Fruit fly (Drosophila melanogaster) whole organism, embryonic: ENCODE data around the gene Glut3.

Source experiments
- Abd-B ChIP-seq: fragments of 200-800 bp; sonication (Bioruptor generic); optimal IDR thresholded peaks from 2 replicates; lab custom pipeline; 2018; ENCODE audit warnings: missing biosample characterization, mild to moderate bottlenecking, missing genetic modification characterization, moderate library complexity
- Bgb ChIP-seq: fragments of 200-800 bp; sonication (Bioruptor generic); IDR thresholded peaks from 2 replicates; pipeline ENCODE4 v1.3.6; 2022; ENCODE audit warnings: missing biosample characterization, missing genetic modification characterization; ENCODE audit not compliant: partially characterized antibody
- Blimp-1 ChIP-seq: fragments of 200-800 bp; sonication (Bioruptor generic); optimal IDR thresholded peaks from 3 replicates; lab custom pipeline; 2018; ENCODE audit warnings: missing biosample characterization, missing genetic modification characterization, mild to moderate bottlenecking, moderate library complexity, missing genetic modification reagents
- CG10147 ChIP-seq: fragments of 200-800 bp; sonication (Bioruptor generic); optimal IDR thresholded peaks from 2 replicates; lab custom pipeline; 2019; ENCODE audit warnings: missing biosample characterization, mild to moderate bottlenecking, missing genetic modification characterization, moderate library complexity
- CG10321 ChIP-seq: fragments of 200-800 bp; sonication (Bioruptor generic); IDR thresholded peaks from 2 replicates; pipeline ENCODE4 v1.3.6; 2022; ENCODE audit warnings: missing biosample characterization, missing genetic modification characterization
- CG10565 ChIP-seq: fragments of 200-800 bp; sonication (Bioruptor generic); optimal IDR thresholded peaks from 3 replicates; lab custom pipeline; 2016; ENCODE audit warnings: missing biosample characterization, mild to moderate bottlenecking, missing genetic modification characterization
- CG14667 ChIP-seq: fragments of 200-800 bp; sonication (Bioruptor generic); IDR thresholded peaks from 2 replicates; pipeline ENCODE4 v1.3.6; 2022; ENCODE audit warnings: missing biosample characterization, missing genetic modification characterization
- CG15073 ChIP-seq: fragments of 200-800 bp; sonication (Bioruptor generic); optimal IDR thresholded peaks from 2 replicates; lab custom pipeline; 2016; ENCODE audit warnings: missing biosample characterization, missing genetic modification characterization
- CG15269 ChIP-seq: fragments of 200-800 bp; sonication (Bioruptor generic); optimal IDR thresholded peaks from 2 replicates; lab custom pipeline; 2018; ENCODE audit warnings: missing biosample characterization, mild to moderate bottlenecking, missing genetic modification characterization, moderate library complexity
- CG15479 ChIP-seq: fragments of 200-800 bp; sonication (Bioruptor generic); optimal IDR thresholded peaks from 3 replicates; lab custom pipeline; 2019; ENCODE audit warnings: missing biosample characterization, mild to moderate bottlenecking, missing genetic modification characterization, moderate library complexity
- CG1832 ChIP-seq: fragments of 200-800 bp; sonication (Bioruptor generic); optimal IDR thresholded peaks from 2 replicates; lab custom pipeline; 2017; ENCODE audit warnings: missing biosample characterization, mild to moderate bottlenecking, missing genetic modification characterization, inconsistent platforms
- CG2120 ChIP-seq: fragments of 200-800 bp; sonication (Bioruptor generic); optimal IDR thresholded peaks from 3 replicates; lab custom pipeline; 2016; ENCODE audit warnings: missing biosample characterization, missing genetic modification characterization
- CG30403 ChIP-seq: fragments of 200-800 bp; sonication (Bioruptor generic); optimal IDR thresholded peaks from 3 replicates; lab custom pipeline; 2016; ENCODE audit warnings: missing biosample characterization, missing genetic modification characterization
- CG4424 ChIP-seq: fragments of 200-800 bp; sonication (Bioruptor generic); optimal IDR thresholded peaks from 3 replicates; lab custom pipeline; 2016; ENCODE audit warnings: missing biosample characterization, missing genetic modification characterization
- CG5953 ChIP-seq: fragments of 200-800 bp; sonication (Bioruptor generic); IDR thresholded peaks from 2 replicates; pipeline ENCODE4 v1.3.6; 2022; ENCODE audit warnings: missing biosample characterization, missing genetic modification characterization
- CG7271 ChIP-seq: fragments of 200-800 bp; sonication (Bioruptor generic); optimal IDR thresholded peaks from 2 replicates; lab custom pipeline; 2018; ENCODE audit warnings: missing biosample characterization, mild to moderate bottlenecking, missing genetic modification characterization, moderate library complexity
- CkIIα-i1 ChIP-seq: fragments of 200-800 bp; sonication (Bioruptor generic); IDR thresholded peaks from 2 replicates; pipeline ENCODE4 v1.3.6; 2022; ENCODE audit warnings: missing biosample characterization, missing genetic modification characterization
- Dip2 ChIP-seq: fragments of 200-800 bp; sonication (Bioruptor generic); IDR thresholded peaks from 2 replicates; pipeline ENCODE4 v1.3.6; 2022; ENCODE audit warnings: missing biosample characterization, missing genetic modification characterization
- Ets65A ChIP-seq: fragments of 200-800 bp; sonication (Bioruptor generic); peaks from one replicate; lab custom pipeline; 2016; ENCODE audit warnings: missing biosample characterization, missing genetic modification characterization
- HmgZ ChIP-seq: fragments of 200-800 bp; sonication (Bioruptor generic); optimal IDR thresholded peaks from 2 replicates; lab custom pipeline; 2018; ENCODE audit warnings: missing biosample characterization, mild to moderate bottlenecking, missing genetic modification characterization
- Mes4 ChIP-seq: fragments of 200-800 bp; sonication (Bioruptor generic); optimal IDR thresholded peaks from 2 replicates; lab custom pipeline; 2016; ENCODE audit warnings: missing biosample characterization, missing genetic modification characterization
- NK7.1 ChIP-seq: fragments of 200-800 bp; sonication (Bioruptor generic); optimal IDR thresholded peaks from 3 replicates; lab custom pipeline; 2016; ENCODE audit warnings: missing biosample characterization, missing genetic modification characterization
- Scr ChIP-seq: fragments of 200-800 bp; sonication (Bioruptor generic); IDR thresholded peaks from 2 replicates; pipeline ENCODE4 v1.3.6; 2022; ENCODE audit warnings: missing biosample characterization, missing genetic modification characterization; ENCODE audit not compliant: partially characterized antibody
- Six4 ChIP-seq: fragments of 200-800 bp; sonication (Bioruptor generic); optimal IDR thresholded peaks from 2 replicates; lab custom pipeline; 2016; ENCODE audit warnings: missing biosample characterization, missing genetic modification characterization
- Sox100B ChIP-seq: fragments of 200-800 bp; sonication (Bioruptor generic); optimal IDR thresholded peaks from 3 replicates; lab custom pipeline; 2018; ENCODE audit warnings: missing biosample characterization, mild to moderate bottlenecking, missing genetic modification characterization
- Vsx1 ChIP-seq: fragments of 200-800 bp; sonication (Bioruptor generic); optimal IDR thresholded peaks from 2 replicates; lab custom pipeline; 2017; ENCODE audit warnings: missing biosample characterization, mild to moderate bottlenecking, missing genetic modification characterization, missing genetic modification reagents
- abd-A ChIP-seq: fragments of 200-800 bp; sonication (Bioruptor generic); optimal IDR thresholded peaks from 3 replicates; lab custom pipeline; 2019; ENCODE audit warnings: missing biosample characterization, mild to moderate bottlenecking, missing genetic modification characterization, moderate library complexity
- ara ChIP-seq: fragments of 200-800 bp; sonication (Bioruptor generic); IDR thresholded peaks from 2 replicates; pipeline ENCODE4 v1.3.6; 2022; ENCODE audit warnings: missing biosample characterization, missing genetic modification characterization
- bab2 ChIP-seq: fragments of 200-800 bp; sonication (Bioruptor generic); optimal IDR thresholded peaks from 2 replicates; lab custom pipeline; 2016; ENCODE audit warnings: missing biosample characterization, missing genetic modification characterization
- cad ChIP-seq: fragments of >200 bp; optimal IDR thresholded peaks from 2 replicates; lab custom pipeline; 2017; ENCODE audit warnings: missing biosample characterization, missing genetic modification characterization
- danr ChIP-seq: fragments of 200-800 bp; sonication (Bioruptor generic); IDR thresholded peaks from 2 replicates; pipeline ENCODE4 v1.3.6; 2022; ENCODE audit warnings: missing biosample characterization, missing genetic modification characterization
- dpn ChIP-seq, 2 experiments: fragments of 200-800 bp; sonication (Bioruptor generic); optimal IDR thresholded peaks; 3 replicates each; lab custom pipeline; 2016; ENCODE audit warnings: missing biosample characterization in 2 of 2, missing genetic modification characterization in 2 of 2
- esg ChIP-seq: fragments of 200-800 bp; sonication (Bioruptor generic); conservative IDR thresholded peaks from 2 replicates; pipeline ENCODE4 v1.3.6; 2022; ENCODE audit warnings: missing biosample characterization, missing genetic modification characterization
- gfzf ChIP-seq: fragments of 200-800 bp; sonication (Bioruptor generic); optimal IDR thresholded peaks from 2 replicates; lab custom pipeline; 2016; ENCODE audit warnings: missing biosample characterization, mild to moderate bottlenecking, missing genetic modification characterization, moderate library complexity
- hb ChIP-seq: fragments of 200-800 bp; sonication (Bioruptor generic); IDR thresholded peaks from 3 replicates; pipeline ENCODE4 v1.3.6; 2022; ENCODE audit warnings: missing biosample characterization, missing genetic modification characterization; ENCODE audit not compliant: partially characterized antibody
- insv ChIP-seq, 2 experiments: fragments of 200-800 bp; sonication (Bioruptor generic); optimal IDR thresholded peaks; 3 replicates each; lab custom pipeline; 2016 to 2018; ENCODE audit warnings: missing biosample characterization in 2 of 2, missing genetic modification characterization in 2 of 2
- kni ChIP-seq: fragments of 200-800 bp; sonication (Bioruptor generic); optimal IDR thresholded peaks from 3 replicates; lab custom pipeline; 2017; ENCODE audit warnings: mild to moderate bottlenecking, missing biosample characterization, missing genetic modification reagents, missing genetic modification characterization
- lbe ChIP-seq: fragments of 200-800 bp; sonication (Bioruptor generic); optimal IDR thresholded peaks from 2 replicates; lab custom pipeline; 2016; ENCODE audit warnings: missing biosample characterization, mild to moderate bottlenecking, missing genetic modification characterization
- lmd ChIP-seq: fragments of 200-800 bp; sonication (Bioruptor generic); IDR thresholded peaks from 2 replicates; pipeline ENCODE4 v1.3.6; 2022; ENCODE audit warnings: missing biosample characterization, missing genetic modification characterization
- org-1 ChIP-seq: fragments of 200-800 bp; sonication (Bioruptor generic); optimal IDR thresholded peaks from 2 replicates; lab custom pipeline; 2017; ENCODE audit warnings: missing biosample characterization, missing genetic modification characterization
- pzg ChIP-seq: fragments of 200-800 bp; sonication (Bioruptor generic); optimal IDR thresholded peaks from 3 replicates; lab custom pipeline; 2018; ENCODE audit warnings: missing biosample characterization, mild to moderate bottlenecking, missing genetic modification characterization, moderate library complexity
- tll ChIP-seq, 2 experiments: fragments of 200-800 bp in 1 of 2; fragments of >200 bp in 1 of 2; sonication (Bioruptor generic) in 1 of 2; optimal IDR thresholded peaks; 2 replicates each; lab custom pipeline; 2017 to 2019; ENCODE audit warnings: missing biosample characterization in 2 of 2, missing genetic modification characterization in 2 of 2, mild to moderate bottlenecking in 1 of 2, moderate library complexity in 1 of 2
- twi ChIP-seq: fragments of 200-800 bp; optimal IDR thresholded peaks from 2 replicates; lab custom pipeline; 2019; ENCODE audit warnings: missing biosample characterization, mild to moderate bottlenecking, missing genetic modification characterization, moderate library complexity
- usp ChIP-seq: fragments of >200 bp; optimal IDR thresholded peaks from 2 replicates; lab custom pipeline; 2017; ENCODE audit warnings: missing biosample characterization, missing genetic modification characterization
- vvl ChIP-seq: fragments of 200-800 bp; sonication (Bioruptor generic); IDR thresholded peaks from 2 replicates; pipeline ENCODE4 v1.3.6; 2022; ENCODE audit warnings: missing biosample characterization, missing genetic modification characterization
- wek ChIP-seq: fragments of 200-800 bp; sonication (Bioruptor generic); optimal IDR thresholded peaks from 3 replicates; lab custom pipeline; 2018; ENCODE audit warnings: missing biosample characterization, mild to moderate bottlenecking, missing genetic modification characterization, moderate library complexity
- z ChIP-seq: fragments of 200-800 bp; sonication (Bioruptor generic); IDR thresholded peaks from 3 replicates; pipeline ENCODE4 v1.3.6; 2022; ENCODE audit warnings: missing biosample characterization, missing genetic modification characterization
- zf30C ChIP-seq: fragments of 200-800 bp; sonication (Bioruptor generic); optimal IDR thresholded peaks from 3 replicates; lab custom pipeline; 2018; ENCODE audit warnings: missing biosample characterization, mild to moderate bottlenecking, missing genetic modification characterization

The Glut3 gene

dm6 chr3R:16744290-16744689 is 43.8 kb upstream of the Glut3 start:
- no peak for TF ChIP-seq CG10147 (GFP tag; lab: Kevin White, UChicago)
- TF ChIP-seq twi (tag; lab: Kevin White, UChicago): peak; percentile 97

- TF ChIP-seq cad (GFP tag; lab: Kevin White, UChicago): peak; percentile 95
- TF ChIP-seq CG5953: no peak
- TF ChIP-seq pzg: no peak
- TF ChIP-seq CG15479: peak; percentile 54
- TF ChIP-seq tll (GFP tag; optimal IDR thresholded peaks at IDR 0.05; lab: Kevin White, UChicago): peak in 1 of 2 experiments; percentile 14
- TF ChIP-seq Bgb (GFP tag; lab: Robert Waterston, UW): no peak
- no peak for TF ChIP-seq CG15073 (GFP tag; lab: Kevin White, UChicago)
- peak; percentile 80 for TF ChIP-seq CG7271 (tag; lab: Kevin White, UChicago)
- TF ChIP-seq insv (GFP tag; optimal IDR thresholded peaks at IDR 0.05; lab: Kevin White, UChicago): no peak
- TF ChIP-seq, all 482 proteins: peak for 4
Observed at dm6 chr3R:16745150-16745549, 43.0 kb upstream of the Glut3 start.

- TF ChIP-seq Six4 (no peak), kni (GFP tag; lab: Kevin White, UChicago) (peak; percentile 67), CG10565 (no peak), CG2120 (GFP tag; lab: Kevin White, UChicago) (no peak), abd-A (tag; lab: Kevin White, UChicago) (peak; percentile 92), lbe (GFP tag; lab: Kevin White, UChicago) (no peak), zf30C (GFP tag; lab: Kevin White, UChicago) (peak; percentile 57), Abd-B (GFP tag; lab: Kevin White, UChicago) (peak; percentile 38), CG14667 (no peak), vvl (GFP tag; lab: Robert Waterston, UW) (peak; percentile 43; the same call in 1 of the 2 replicates), HmgZ (tag; lab: Kevin White, UChicago) (no peak), CG1832 (GFP tag; lab: Kevin White, UChicago) (peak; percentile 44), Ets65A (GFP tag; lab: Kevin White, UChicago) (peak; percentile 67), NK7.1 (no peak), bab2 (no peak), usp (GFP tag; lab: Kevin White, UChicago) (no peak), esg (GFP tag; lab: Robert Waterston, UW) (no peak), Blimp-1 (GFP tag; lab: Kevin White, UChicago) (peak; percentile 45), CG30403 (no peak), Scr (no peak), CG10321 (GFP tag; lab: Robert Waterston, UW) (peak; percentile 79), org-1 (GFP tag; lab: Kevin White, UChicago) (no peak)
Observed at dm6 chr3R:16746785-16747184, 41.3 kb upstream of the Glut3 start.

- TF ChIP-seq CG15269 (no peak), z (GFP tag; lab: Robert Waterston, UW) (peak; percentile 95), CG4424 (GFP tag; lab: Kevin White, UChicago) (peak; percentile 47), gfzf (peak; percentile 4), Vsx1 (GFP tag; lab: Kevin White, UChicago) (no peak), dpn (GFP tag; optimal IDR thresholded peaks at IDR 0.05; lab: Kevin White, UChicago) (peak; percentile 54 to 57), Sox100B (GFP tag; lab: Kevin White, UChicago) (peak; percentile 5), Mes4 (GFP tag; lab: Kevin White, UChicago) (no peak), wek (GFP tag; lab: Kevin White, UChicago) (no peak), CkIIα-i1 (GFP tag; lab: Robert Waterston, UW) (no peak), danr (GFP tag; lab: Robert Waterston, UW) (no peak), Dip2 (GFP tag; lab: Robert Waterston, UW) (no peak), ara (GFP tag; lab: Robert Waterston, UW) (no peak), lmd (GFP tag; lab: Robert Waterston, UW) (no peak), hb (GFP tag; lab: Robert Waterston, UW) (no peak)
Observed at dm6 chr3R:16748558-16749172, 39.4 kb upstream of the Glut3 start.
